Worm (Caenorhabditis elegans) whole organism, midembryonic: ENCODE measurements around the gene E02H9.6.
"Not testable (repeated sequence)": the region's sequence is repeated elsewhere in the genome, so short reads cannot be mapped to it uniquely, and the experiment has no call there.

Experiments used
- T22C8.4 ChIP-seq: fragments of 200-800 bp; sonication (Bioruptor generic); IDR thresholded peaks from 2 replicates; pipeline ENCODE4 v1.3.6; 2022; ENCODE audit warnings: missing genetic modification characterization, missing compliant biosample characterization
- flt-1 ChIP-seq: fragments of 200-800 bp; sonication (Bioruptor generic); IDR thresholded peaks from 2 replicates; pipeline ENCODE4 v1.3.6; 2022; ENCODE audit warnings: missing genetic modification characterization, missing compliant biosample characterization
- med-1 ChIP-seq: sonication (generic microtip); optimal IDR thresholded peaks from 2 replicates; lab custom pipeline; 2017; ENCODE audit warnings: missing genetic modification characterization, mild to moderate bottlenecking, missing compliant biosample characterization, antibody characterized with exemption, missing genetic modification reagents; ENCODE audit not compliant: insufficient read depth
- tab-1 ChIP-seq: fragments of 200-800 bp; sonication (Bioruptor generic); IDR thresholded peaks from 2 replicates; pipeline ENCODE4 v1.3.6; 2022; ENCODE audit warnings: missing genetic modification characterization, missing compliant biosample characterization

DNA sequence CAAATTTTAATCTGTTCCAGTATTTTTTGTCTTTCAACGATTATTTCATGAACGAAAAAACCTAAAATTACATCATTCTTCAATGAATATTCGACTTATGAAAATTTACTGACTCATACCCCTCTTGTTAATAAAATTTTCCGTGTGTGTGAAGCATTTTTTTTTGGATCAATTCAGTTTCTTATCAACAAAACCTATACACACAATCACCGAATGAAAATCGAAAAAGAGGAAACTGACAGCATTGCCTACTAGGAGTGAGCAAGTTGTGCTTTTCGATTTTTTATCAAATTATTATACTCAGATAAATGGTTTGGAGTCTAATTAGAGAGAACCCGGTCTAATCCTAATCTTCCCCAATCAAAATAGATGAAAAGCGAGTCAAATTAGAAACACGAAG is 22.8 kb downstream of the E02H9.6 start, which contains the start of gene E02H9.3:
- TF ChIP-seq flt-1 (GFP tag; lab: Robert Waterston, UW); tab-1 (GFP tag; lab: Robert Waterston, UW); T22C8.4 (GFP tag; lab: Robert Waterston, UW); med-1: not testable (repeated sequence)
